Worm (Caenorhabditis elegans) whole organism, early embryonic: ENCODE measurements around the gene pah-1.

Source experiments
- aly-1 ChIP-seq: sonication (generic microtip); optimal IDR thresholded peaks from 2 replicates; lab custom pipeline; 2016; ENCODE audit warnings: missing genetic modification characterization, missing compliant biosample characterization
- ceh-36 ChIP-seq: sonication (generic microtip); optimal IDR thresholded peaks from 2 replicates; lab custom pipeline; 2016; ENCODE audit warnings: missing genetic modification characterization, inconsistent platforms, missing compliant biosample characterization
- hmbx-1 ChIP-seq: sonication (generic microtip); optimal IDR thresholded peaks from 2 replicates; lab custom pipeline; 2016; ENCODE audit warnings: mild to moderate bottlenecking, missing genetic modification characterization, missing compliant biosample characterization
- hmg-4 ChIP-seq: fragments of 200-800 bp; sonication (Bioruptor generic); optimal IDR thresholded peaks from 2 replicates; lab custom pipeline; 2018; ENCODE audit warnings: mild to moderate bottlenecking, missing genetic modification characterization, missing compliant biosample characterization
- hnd-1 ChIP-seq: sonication (generic microtip); optimal IDR thresholded peaks from 2 replicates; lab custom pipeline; 2016; ENCODE audit warnings: missing genetic modification characterization, missing compliant biosample characterization

ce11 chrII:8795227-8795626 lies 28.4 kb upstream of the pah-1 start:
- no peak for TF ChIP-seq ceh-36
- no peak for TF ChIP-seq hmbx-1
- no peak for TF ChIP-seq hmg-4 (GFP tag; lab: Kevin White, UChicago)
- no peak for TF ChIP-seq aly-1
- no peak for TF ChIP-seq hnd-1
